Fruit fly (Drosophila melanogaster): Measurements from ENCODE around the gene CG6178.
A peak's percentile ranks its signal among the peaks of the same experiment; 100 is the strongest.

Gene CG6178

dm6 chr3R:24108902-24109389, 43.2 kb upstream of the CG6178 start, which contains the start of the genes eIF4EHP and CG18428:
TSS of gene eIF4EHP (minus strand) at chr3R:24108960.
TSS of gene CG18428 (plus strand) at chr3R:24109336.
- TF ChIP-seq lola (GFP tag; optimal IDR thresholded peaks at IDR 0.05) (no peak), Vsx2 (GFP tag; optimal IDR thresholded peaks at IDR 0.05; ENCODE audit: partially characterized antibody) (no peak), Hr83 (GFP tag; optimal IDR thresholded peaks at IDR 0.05; ENCODE audit: poor library complexity, severe bottlenecking) (peak; percentile 94), Hr78 (GFP tag; optimal IDR thresholded peaks at IDR 0.05) (no peak), CG32264 (GFP tag; optimal IDR thresholded peaks at IDR 0.05) (peak; percentile 41), OdsH (GFP tag; optimal IDR thresholded peaks at IDR 0.05) (peak; percentile 99), Rel (GFP tag; optimal IDR thresholded peaks at IDR 0.05) (peak; percentile 83), Rel (tag; optimal IDR thresholded peaks at IDR 0.05) (peak; percentile 95), fru (GFP tag; optimal IDR thresholded peaks at IDR 0.05) (peak; percentile 87), CrebA (GFP tag; optimal IDR thresholded peaks at IDR 0.05; ENCODE audit: borderline replicate concordance) (no peak), Myc (optimal IDR thresholded peaks at IDR 0.05) (peak; percentile 79), woc (GFP tag; optimal IDR thresholded peaks at IDR 0.05) (peak; percentile 94), sv (GFP tag; optimal IDR thresholded peaks at IDR 0.05) (peak; percentile 94), foxo (GFP tag; optimal IDR thresholded peaks at IDR 0.05) (peak in 1 of 2 experiments; percentile 99), jim (GFP tag; optimal IDR thresholded peaks at IDR 0.05) (peak; percentile 30), tai (GFP tag; optimal IDR thresholded peaks at IDR 0.05) (no peak), dsf (GFP tag; optimal IDR thresholded peaks at IDR 0.05; ENCODE audit: borderline replicate concordance) (peak; percentile 87), Sp1 (GFP tag; optimal IDR thresholded peaks at IDR 0.05) (peak; percentile 100), Dfd (GFP tag; optimal IDR thresholded peaks at IDR 0.05) (peak; percentile 98), dl (GFP tag; optimal IDR thresholded peaks at IDR 0.05; ENCODE audit: insufficient read depth in 1 of 2, partially characterized antibody in 2 of 2) (no peak), Mio (GFP tag; optimal IDR thresholded peaks at IDR 0.05) (peak; percentile 70), Jra (GFP tag; optimal IDR thresholded peaks at IDR 0.05) (peak; percentile 82), N (GFP tag; optimal IDR thresholded peaks at IDR 0.05) (no peak), Abd-B (GFP tag; optimal IDR thresholded peaks at IDR 0.05) (no peak), GATAd (GFP tag; optimal IDR thresholded peaks at IDR 0.05) (peak; percentile 76), psq (GFP tag; optimal IDR thresholded peaks at IDR 0.05) (peak; percentile 98), rgr (GFP tag; optimal IDR thresholded peaks at IDR 0.05) (peak; percentile 99), h (GFP tag; optimal IDR thresholded peaks at IDR 0.05) (peak; percentile 96), brk (GFP tag; optimal IDR thresholded peaks at IDR 0.05) (peak; percentile 95), sage (GFP tag; optimal IDR thresholded peaks at IDR 0.05) (peak; percentile 94), usp (GFP tag; optimal IDR thresholded peaks at IDR 0.05) (no peak), HLH106 (tag; optimal IDR thresholded peaks at IDR 0.05) (peak; percentile 100), Hnf4 (GFP tag; optimal IDR thresholded peaks at IDR 0.05) (peak; percentile 91), dmrt93B (GFP tag; optimal IDR thresholded peaks at IDR 0.05) (peak; percentile 99), CG9705 (GFP tag; optimal IDR thresholded peaks at IDR 0.05) (peak; percentile 99), Dif (GFP tag; optimal IDR thresholded peaks at IDR 0.05; ENCODE audit: partially characterized antibody) (peak; percentile 34), ey (GFP tag; optimal IDR thresholded peaks at IDR 0.05) (peak; percentile 88), pan (optimal IDR thresholded peaks at IDR 0.05) (peak; percentile 84), br (GFP tag; optimal IDR thresholded peaks at IDR 0.05) (peak; percentile 89)

dm6 chr3R:24112320-24113069, 39.7 kb upstream of the CG6178 start, which contains the start of gene CG13605:
TSS of gene CG13605 (minus strand) at chr3R:24112389.
- TF ChIP-seq dl (GFP tag; optimal IDR thresholded peaks at IDR 0.05; ENCODE audit: insufficient read depth in 1 of 2, partially characterized antibody in 2 of 2) (no peak), Abd-B (GFP tag; optimal IDR thresholded peaks at IDR 0.05) (no peak), Hnf4 (GFP tag; optimal IDR thresholded peaks at IDR 0.05) (peak; percentile 49), Myc (optimal IDR thresholded peaks at IDR 0.05) (peak; percentile 60), dsf (GFP tag; optimal IDR thresholded peaks at IDR 0.05; ENCODE audit: borderline replicate concordance) (no peak), Mio (GFP tag; optimal IDR thresholded peaks at IDR 0.05) (no peak), HLH106 (tag; optimal IDR thresholded peaks at IDR 0.05) (peak; percentile 67), Sp1 (GFP tag; optimal IDR thresholded peaks at IDR 0.05) (peak; percentile 66), woc (GFP tag; optimal IDR thresholded peaks at IDR 0.05) (peak; percentile 56), lola (GFP tag; optimal IDR thresholded peaks at IDR 0.05) (no peak), OdsH (GFP tag; optimal IDR thresholded peaks at IDR 0.05) (peak; percentile 50), CG32264 (GFP tag; optimal IDR thresholded peaks at IDR 0.05) (peak; percentile 34), GATAd (GFP tag; optimal IDR thresholded peaks at IDR 0.05) (no peak), Hr78 (GFP tag; optimal IDR thresholded peaks at IDR 0.05) (no peak), h (GFP tag; optimal IDR thresholded peaks at IDR 0.05) (peak; percentile 69), ey (GFP tag; optimal IDR thresholded peaks at IDR 0.05) (peak; percentile 44), Hr83 (GFP tag; optimal IDR thresholded peaks at IDR 0.05; ENCODE audit: poor library complexity, severe bottlenecking) (peak; percentile 2), sv (GFP tag; optimal IDR thresholded peaks at IDR 0.05) (peak; percentile 55), brk (GFP tag; optimal IDR thresholded peaks at IDR 0.05) (peak; percentile 80), dmrt93B (GFP tag; optimal IDR thresholded peaks at IDR 0.05) (no peak), pan (optimal IDR thresholded peaks at IDR 0.05) (no peak), tai (GFP tag; optimal IDR thresholded peaks at IDR 0.05) (no peak), foxo (GFP tag; optimal IDR thresholded peaks at IDR 0.05) (peak in 1 of 2 experiments; percentile 77), br (GFP tag; optimal IDR thresholded peaks at IDR 0.05) (peak; percentile 53), psq (GFP tag; optimal IDR thresholded peaks at IDR 0.05) (peak; percentile 58), jim (GFP tag; optimal IDR thresholded peaks at IDR 0.05) (no peak), Vsx2 (GFP tag; optimal IDR thresholded peaks at IDR 0.05; ENCODE audit: partially characterized antibody) (no peak), usp (GFP tag; optimal IDR thresholded peaks at IDR 0.05) (no peak), rgr (GFP tag; optimal IDR thresholded peaks at IDR 0.05) (peak; percentile 59), N (GFP tag; optimal IDR thresholded peaks at IDR 0.05) (no peak), CrebA (GFP tag; optimal IDR thresholded peaks at IDR 0.05; ENCODE audit: borderline replicate concordance) (no peak), sage (GFP tag; optimal IDR thresholded peaks at IDR 0.05) (peak; percentile 69), CG9705 (GFP tag; optimal IDR thresholded peaks at IDR 0.05) (no peak), Rel (GFP tag; optimal IDR thresholded peaks at IDR 0.05) (peak; percentile 37), Rel (tag; optimal IDR thresholded peaks at IDR 0.05) (peak; percentile 6), Jra (GFP tag; optimal IDR thresholded peaks at IDR 0.05) (peak; percentile 16), fru (GFP tag; optimal IDR thresholded peaks at IDR 0.05) (peak; percentile 63), Dfd (GFP tag; optimal IDR thresholded peaks at IDR 0.05) (no peak), Dif (GFP tag; optimal IDR thresholded peaks at IDR 0.05; ENCODE audit: partially characterized antibody) (peak; percentile 16)
